Worm (Caenorhabditis elegans): ENCODE measurements around the gene F52H3.6.

F52H3.6 gene

DNA sequence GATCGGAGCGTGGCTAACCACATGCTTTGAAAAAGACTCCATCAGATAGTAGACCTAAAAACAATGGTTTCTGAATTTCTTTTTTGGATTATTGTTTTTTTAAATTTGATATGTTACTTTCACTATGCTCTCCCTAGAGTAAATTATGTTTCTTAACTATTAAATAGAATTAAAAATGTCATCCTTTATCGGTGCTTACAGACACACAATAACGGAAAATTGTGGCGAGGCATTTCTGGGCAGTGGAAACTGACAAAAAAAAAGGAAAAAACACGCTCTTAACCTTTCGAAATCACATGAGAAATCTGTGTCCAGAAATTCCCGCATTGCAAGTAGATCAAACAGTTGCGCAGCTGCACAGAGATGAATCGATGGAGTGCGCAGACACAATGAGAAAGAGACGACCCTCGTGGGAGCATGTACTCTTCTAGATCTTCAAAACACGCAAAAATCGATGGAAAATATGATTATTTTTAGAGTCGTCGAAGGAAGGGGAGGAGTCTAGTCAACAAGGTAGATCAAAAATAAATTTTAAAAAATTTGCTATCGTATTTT is 48.1 kb downstream of the F52H3.6 start, which contains the start of gene ZK892.6:
TSS of gene ZK892.6 (minus strand) at position 51 of the 555 bp plus-strand sequence.
- TF ChIP-seq zag-1 (tag; optimal IDR thresholded peaks at IDR 0.05): no peak
- TF ChIP-seq mab-9 (GFP tag; IDR thresholded peaks at IDR 0.05): no peak
- no peak for TF ChIP-seq nhr-85 (tag)
- TF ChIP-seq ces-1 (GFP tag; optimal IDR thresholded peaks at IDR 0.05): no peak
- no peak for TF ChIP-seq nhr-71 (tag; optimal IDR thresholded peaks at IDR 0.05)
- TF ChIP-seq fos-1 (tag; optimal IDR thresholded peaks at IDR 0.05): no peak
- TF ChIP-seq nhr-77 (tag; optimal IDR thresholded peaks at IDR 0.05): no peak
- TF ChIP-seq hlh-17 (GFP tag; optimal IDR thresholded peaks at IDR 0.05; ENCODE audit: borderline replicate concordance): no peak
- TF ChIP-seq unc-30 (tag; optimal IDR thresholded peaks at IDR 0.05): no peak
- TF ChIP-seq nhr-19 (GFP tag; conservative IDR thresholded peaks at IDR 0.05): no peak
- TF ChIP-seq unc-130 (tag; optimal IDR thresholded peaks at IDR 0.05): no peak
- no peak for TF ChIP-seq dsc-1 (tag; optimal IDR thresholded peaks at IDR 0.05)
- TF ChIP-seq lir-3 (tag; optimal IDR thresholded peaks at IDR 0.05; ENCODE audit: poor library complexity): no peak
- TF ChIP-seq efl-1 (optimal IDR thresholded peaks at IDR 0.05): no peak
- TF ChIP-seq efl-1 (GFP tag; optimal IDR thresholded peaks at IDR 0.05 in 1 of 2): no peak
